Worm (Caenorhabditis elegans): ENCODE measurements around the gene T24A6.1.

- no peak for TF ChIP-seq nhr-25 (tag; optimal IDR thresholded peaks at IDR 0.05)
- TF ChIP-seq unc-62 (GFP tag; optimal IDR thresholded peaks at IDR 0.05): no peak
- TF ChIP-seq R02D3.7 (tag; optimal IDR thresholded peaks at IDR 0.05): no peak
- no peak for TF ChIP-seq elt-1 (tag; optimal IDR thresholded peaks at IDR 0.05)
- no peak for TF ChIP-seq ama-1 (optimal IDR thresholded peaks at IDR 0.05)
- no peak for TF ChIP-seq lin-13 (GFP tag; optimal IDR thresholded peaks at IDR 0.05)
- no peak for TF ChIP-seq elt-3 (tag; optimal IDR thresholded peaks at IDR 0.05)
- TF ChIP-seq nhr-11 (tag; optimal IDR thresholded peaks at IDR 0.05): no peak
- TF ChIP-seq lsy-2 (tag; optimal IDR thresholded peaks at IDR 0.05): no peak
- no peak for TF ChIP-seq lin-39 (tag; optimal IDR thresholded peaks at IDR 0.05)
- TF ChIP-seq crh-2 (tag; optimal IDR thresholded peaks at IDR 0.05): no peak
- TF ChIP-seq unc-55 (GFP tag; optimal IDR thresholded peaks at IDR 0.05): no peak
Observed at ce11 chrV:3549553-3549952, 9.3 kb upstream of the T24A6.1 start, which contains the start of gene sri-21.

Data from whole organism, L2 larva.